Worm (Caenorhabditis elegans) whole organism, young adult: ENCODE data around the gene Y73F8A.35.
A peak's percentile ranks its signal among the peaks of the same experiment; 100 is the strongest.
"Not testable (repeated sequence)": the region's sequence is repeated elsewhere in the genome, so short reads cannot be mapped to it uniquely, and the experiment has no call there.

Experiments
- B0261.1 ChIP-seq: sonication (generic microtip); optimal IDR thresholded peaks from 2 replicates; lab custom pipeline; 2016; ENCODE audit warnings: mild to moderate bottlenecking, missing genetic modification characterization, moderate library complexity, missing compliant biosample characterization
- C06A6.2 ChIP-seq: fragments of 200-800 bp; sonication (Bioruptor generic); conservative IDR thresholded peaks from 2 replicates; pipeline ENCODE4 v1.3.6; 2022; ENCODE audit warnings: missing genetic modification characterization, missing compliant biosample characterization
- F10E7.11 ChIP-seq: sonication (generic microtip); optimal IDR thresholded peaks from 2 replicates; lab custom pipeline; 2017; ENCODE audit warnings: mild to moderate bottlenecking, missing genetic modification characterization, moderate library complexity, missing compliant biosample characterization
- F22D6.2 ChIP-seq: sonication (generic microtip); optimal IDR thresholded peaks from 2 replicates; lab custom pipeline; 2016; ENCODE audit warnings: mild to moderate bottlenecking, missing genetic modification characterization, missing compliant biosample characterization
- F39B2.1 ChIP-seq: fragments of 200-800 bp; sonication (Bioruptor generic); IDR thresholded peaks from 2 replicates; pipeline ENCODE4 v1.3.6; 2022; ENCODE audit warnings: missing genetic modification reagents, missing genetic modification characterization, missing compliant biosample characterization
- F49E8.2 ChIP-seq: sonication (generic microtip); optimal IDR thresholded peaks from 3 replicates; lab custom pipeline; 2017; ENCODE audit warnings: missing genetic modification characterization, mild to moderate bottlenecking, missing compliant biosample characterization, antibody characterized with exemption, moderate library complexity; ENCODE audit not compliant: insufficient read depth
- F52B5.7 ChIP-seq: sonication (generic microtip); optimal IDR thresholded peaks from 2 replicates; lab custom pipeline; 2016; ENCODE audit warnings: mild to moderate bottlenecking, missing genetic modification characterization, missing compliant biosample characterization
- Y53F4B.3 ChIP-seq: fragments of 200-800 bp; sonication (Bioruptor generic); IDR thresholded peaks from 2 replicates; pipeline ENCODE4 v1.3.6; 2022; ENCODE audit warnings: missing genetic modification reagents, missing genetic modification characterization, missing compliant biosample characterization
- akir-1 ChIP-seq: fragments of 200-800 bp; sonication (Bioruptor generic); optimal IDR thresholded peaks from 2 replicates; lab custom pipeline; 2018; ENCODE audit warnings: mild to moderate bottlenecking, missing genetic modification characterization, moderate library complexity, missing compliant biosample characterization
- ama-1 ChIP-seq, 3 experiments: fragments of 150-350 bp in 1 of 3; sonication (generic microtip) in 2 of 3; optimal IDR thresholded peaks; 2 replicates each; lab custom pipeline; 2014 to 2018; ENCODE audit warnings: missing biosample characterization in 2 of 3, missing genetic modification characterization in 2 of 3, missing genetic modification reagents in 2 of 3
- attf-6 ChIP-seq: fragments of 200-800 bp; sonication (Bioruptor generic); IDR thresholded peaks from 2 replicates; pipeline ENCODE4 v1.3.6; 2022; ENCODE audit warnings: missing genetic modification reagents, missing genetic modification characterization, missing compliant biosample characterization
- bed-2 ChIP-seq: fragments of 200-800 bp; sonication (Bioruptor generic); IDR thresholded peaks from 2 replicates; pipeline ENCODE4 v1.3.6; 2022; ENCODE audit warnings: missing genetic modification reagents, missing genetic modification characterization, missing compliant biosample characterization
- dox-1 ChIP-seq: fragments of 200-800 bp; sonication (Bioruptor generic); IDR thresholded peaks from 2 replicates; pipeline ENCODE4 v1.3.6; 2022; ENCODE audit warnings: missing genetic modification reagents, missing genetic modification characterization, missing compliant biosample characterization
- egl-18 ChIP-seq: fragments of 200-800 bp; sonication (Bioruptor generic); IDR thresholded peaks from 2 replicates; pipeline ENCODE4 v1.3.6; 2022; ENCODE audit warnings: missing genetic modification reagents, missing genetic modification characterization, missing compliant biosample characterization
- egl-44 ChIP-seq: fragments of 200-800 bp; sonication (Bioruptor generic); IDR thresholded peaks from 2 replicates; pipeline ENCODE4 v1.3.6; 2022; ENCODE audit warnings: missing genetic modification reagents, missing genetic modification characterization, missing compliant biosample characterization
- hmg-20 ChIP-seq: fragments of 200-800 bp; sonication (Bioruptor generic); IDR thresholded peaks from 2 replicates; pipeline ENCODE4 v1.3.6; 2022; ENCODE audit warnings: missing genetic modification reagents, missing genetic modification characterization, missing compliant biosample characterization
- lag-1 ChIP-seq: fragments of 200-800 bp; sonication (Bioruptor generic); IDR thresholded peaks from 2 replicates; pipeline ENCODE4 v1.3.6; 2022; ENCODE audit warnings: missing genetic modification reagents, missing genetic modification characterization, missing compliant biosample characterization
- lin-26 ChIP-seq: fragments of 200-800 bp; sonication (Bioruptor generic); IDR thresholded peaks from 2 replicates; pipeline ENCODE4 v1.3.6; 2022; ENCODE audit warnings: missing genetic modification reagents, missing genetic modification characterization, missing compliant biosample characterization
- lin-40 ChIP-seq: sonication (generic microtip); optimal IDR thresholded peaks from 2 replicates; lab custom pipeline; 2016; ENCODE audit warnings: missing genetic modification characterization, mild to moderate bottlenecking, missing compliant biosample characterization, missing genotype, missing genetic modification reagents
- mcd-1 ChIP-seq: fragments of 200-800 bp; sonication (Bioruptor generic); IDR thresholded peaks from 2 replicates; pipeline ENCODE4 v1.3.6; 2022; ENCODE audit warnings: missing genetic modification reagents, missing genetic modification characterization, missing compliant biosample characterization
- mel-28 ChIP-seq: sonication (generic microtip); optimal IDR thresholded peaks from 2 replicates; lab custom pipeline; 2016; ENCODE audit warnings: borderline replicate concordance, mild to moderate bottlenecking, missing genetic modification characterization, missing compliant biosample characterization
- nhr-120 ChIP-seq: fragments of 200-800 bp; sonication (Bioruptor generic); IDR thresholded peaks from 2 replicates; pipeline ENCODE4 v1.3.6; 2022; ENCODE audit warnings: missing genetic modification characterization, missing compliant biosample characterization
- rcor-1 ChIP-seq: fragments of 200-800 bp; sonication (Bioruptor generic); IDR thresholded peaks from 2 replicates; pipeline ENCODE4 v1.3.6; 2022; ENCODE audit warnings: missing genetic modification reagents, missing genetic modification characterization, missing compliant biosample characterization
- rec-8 ChIP-seq, 2 experiments: sonication (generic microtip); optimal IDR thresholded peaks; 2 replicates each; lab custom pipeline; 2016; ENCODE audit warnings: mild to moderate bottlenecking in 2 of 2, missing genetic modification characterization in 2 of 2, missing genetic modification reagents in 2 of 2, missing genotype in 2 of 2, missing biosample characterization in 1 of 2, missing compliant biosample characterization in 1 of 2, moderate library complexity in 1 of 2
- sdz-38 ChIP-seq: sonication (generic microtip); optimal IDR thresholded peaks from 2 replicates; lab custom pipeline; 2016; ENCODE audit warnings: missing genotype, missing genetic modification characterization, missing compliant biosample characterization
- snpc-4 ChIP-seq, 5 experiments: fragments of 150-350 bp in 1 of 5; sonication (generic microtip) in 4 of 5; optimal IDR thresholded peaks; 2 replicates each; lab custom pipeline; 2014 to 2018; ENCODE audit warnings: missing genetic modification characterization in 5 of 5, missing biosample characterization in 3 of 5, antibody characterized with exemption in 2 of 5, mild to moderate bottlenecking in 2 of 5, missing compliant biosample characterization in 2 of 5, missing genotype in 2 of 5, moderate library complexity in 2 of 5, missing genetic modification reagents in 1 of 5
- zim-3 ChIP-seq: sonication (generic microtip); optimal IDR thresholded peaks from 2 replicates; lab custom pipeline; 2017; ENCODE audit warnings: mild to moderate bottlenecking, missing genetic modification characterization, moderate library complexity, missing compliant biosample characterization
- ztf-18 ChIP-seq: sonication (generic microtip); optimal IDR thresholded peaks from 2 replicates; lab custom pipeline; 2016; ENCODE audit warnings: missing genotype, mild to moderate bottlenecking, missing genetic modification characterization, missing compliant biosample characterization
- ztf-28 ChIP-seq: fragments of 200-800 bp; sonication (Bioruptor generic); IDR thresholded peaks from 2 replicates; pipeline ENCODE4 v1.3.6; 2022; ENCODE audit warnings: missing genetic modification reagents, missing genetic modification characterization, missing compliant biosample characterization

Gene Y73F8A.35

ce11 chrIV:15539447-15539994 lies at the start of gene Y73F8A.35:
Gene Y73F8A.35, minus strand, starts transcription at chrIV:15539944.
- no peak for TF ChIP-seq egl-44 (GFP tag; lab: Robert Waterston, UW)
- TF ChIP-seq snpc-4 (GFP tag; optimal IDR thresholded peaks at IDR 0.05; lab: Kevin White, UChicago) = no peak
- TF ChIP-seq snpc-4 (tag; optimal IDR thresholded peaks at IDR 0.05; lab: Kevin White, UChicago) = peak in 2 of 4 experiments; percentile 9 to 79

ce11 chrIV:15588879-15589278 lies 49.1 kb upstream of the Y73F8A.35 start:
- TF ChIP-seq attf-6 (GFP tag; lab: Robert Waterston, UW) (no peak), F52B5.7 (tag; lab: Kevin White, UChicago) (no peak)

ce11 chrIV:15583620-15584019 lies 43.9 kb upstream of the Y73F8A.35 start, which contains the start of gene Y105C5A.508:
Gene Y105C5A.508, plus strand, starts transcription at chrIV:15583920.
- TF ChIP-seq C06A6.2 (GFP tag; lab: Robert Waterston, UW) = no peak
- no peak for TF ChIP-seq dox-1 (GFP tag; lab: Robert Waterston, UW)
- no peak for TF ChIP-seq F22D6.2 (tag; lab: Kevin White, UChicago)
- no peak for TF ChIP-seq Y53F4B.3
- no peak for TF ChIP-seq lin-26 (GFP tag; lab: Robert Waterston, UW)
- TF ChIP-seq snpc-4 (GFP tag; optimal IDR thresholded peaks at IDR 0.05; lab: Kevin White, UChicago) = no peak
- TF ChIP-seq snpc-4 (tag; optimal IDR thresholded peaks at IDR 0.05; lab: Kevin White, UChicago) = no peak
- TF ChIP-seq egl-18 (GFP tag; lab: Robert Waterston, UW) = no peak
- TF ChIP-seq zim-3 (tag; lab: Kevin White, UChicago) = no peak
- no peak for TF ChIP-seq bed-2 (GFP tag; lab: Robert Waterston, UW)
- no peak for TF ChIP-seq lin-40 (tag; lab: Kevin White, UChicago)
- no peak for TF ChIP-seq sdz-38 (tag; lab: Kevin White, UChicago)
- TF ChIP-seq B0261.1 (tag; lab: Kevin White, UChicago) = no peak
- TF ChIP-seq mcd-1 (GFP tag; lab: Robert Waterston, UW) = no peak
- TF ChIP-seq F49E8.2 (tag; lab: Kevin White, UChicago) = no peak
- no peak for TF ChIP-seq ztf-18 (tag; lab: Kevin White, UChicago)
- no peak for TF ChIP-seq ama-1 (optimal IDR thresholded peaks at IDR 0.05; lab: Kevin White, UChicago)
- TF ChIP-seq ama-1 (GFP tag; optimal IDR thresholded peaks at IDR 0.05; lab: Kevin White, UChicago) = no peak
- TF ChIP-seq rec-8 (tag; optimal IDR thresholded peaks at IDR 0.05; lab: Kevin White, UChicago) = no peak
- no peak for TF ChIP-seq F39B2.1 (GFP tag; lab: Robert Waterston, UW)
- no peak for TF ChIP-seq nhr-120 (GFP tag; lab: Robert Waterston, UW)

- not testable (repeated sequence) for TF ChIP-seq akir-1 (GFP tag; lab: Kevin White, UChicago); B0261.1 (tag; lab: Kevin White, UChicago); F10E7.11
Measured at ce11 chrIV:15578786-15579185, 39.0 kb upstream of the Y73F8A.35 start, which contains the start of gene pqn-76. Gene pqn-76, plus strand, starts transcription at chrIV:15579086.

- no peak for TF ChIP-seq ztf-28
- TF ChIP-seq mel-28 = no peak
- TF ChIP-seq snpc-4 (GFP tag; optimal IDR thresholded peaks at IDR 0.05; lab: Kevin White, UChicago) = no peak
- TF ChIP-seq snpc-4 (tag; optimal IDR thresholded peaks at IDR 0.05; lab: Kevin White, UChicago) = peak in 2 of 4 experiments; percentile 3 to 42
- TF ChIP-seq rcor-1 = no peak
- no peak for TF ChIP-seq hmg-20
- no peak for TF ChIP-seq lag-1 (GFP tag; lab: Robert Waterston, UW)
Measured at ce11 chrIV:15573863-15574262, 34.1 kb upstream of the Y73F8A.35 start.
